Fruit fly (Drosophila melanogaster) whole organism, wandering third instar larva: ENCODE results near the gene CG12592.

ENCODE experiments used
- Abd-B ChIP-seq: fragments of >200 bp; optimal IDR thresholded peaks from 2 replicates; lab custom pipeline; 2017; ENCODE audit warnings: missing biosample characterization, missing genetic modification characterization
- CG32264 ChIP-seq: fragments of 200-800 bp; sonication (Bioruptor generic); optimal IDR thresholded peaks from 2 replicates; lab custom pipeline; 2016; ENCODE audit warnings: missing biosample characterization, missing genetic modification characterization
- CG9705 ChIP-seq: fragments of 200-800 bp; sonication (Bioruptor generic); optimal IDR thresholded peaks from 2 replicates; lab custom pipeline; 2018; ENCODE audit warnings: missing biosample characterization, mild to moderate bottlenecking, missing genetic modification characterization
- CrebA ChIP-seq: fragments of 200-800 bp; sonication (Bioruptor generic); optimal IDR thresholded peaks from 2 replicates; lab custom pipeline; 2016; ENCODE audit warnings: missing biosample characterization, mild to moderate bottlenecking, missing genetic modification characterization, borderline replicate concordance
- Dfd ChIP-seq: fragments of >200 bp; optimal IDR thresholded peaks from 2 replicates; lab custom pipeline; 2017; ENCODE audit warnings: missing biosample characterization, missing genetic modification characterization
- Dif ChIP-seq: fragments of 200-275, 200-300 bp; sonication (Bioruptor generic); optimal IDR thresholded peaks from 2 replicates; lab custom pipeline; 2018; ENCODE audit warnings: missing biosample characterization, missing genetic modification characterization; ENCODE audit not compliant: partially characterized antibody
- GATAd ChIP-seq: sonication (Bioruptor generic); optimal IDR thresholded peaks from 2 replicates; lab custom pipeline; 2016; ENCODE audit warnings: missing biosample characterization, missing genetic modification characterization
- HLH106 ChIP-seq: fragments of 200-800 bp; optimal IDR thresholded peaks from 3 replicates; lab custom pipeline; 2019; ENCODE audit warnings: missing biosample characterization, mild to moderate bottlenecking, missing genetic modification characterization, moderate library complexity
- Hnf4 ChIP-seq: fragments of 200-800 bp; sonication (Bioruptor generic); optimal IDR thresholded peaks from 2 replicates; lab custom pipeline; 2016; ENCODE audit warnings: missing biosample characterization, mild to moderate bottlenecking, missing genetic modification characterization
- Hr78 ChIP-seq: fragments of >200 bp; optimal IDR thresholded peaks from 2 replicates; lab custom pipeline; 2017; ENCODE audit warnings: missing biosample characterization, missing genetic modification characterization
- Hr83 ChIP-seq: fragments of 200-300 bp; sonication (Bioruptor generic); optimal IDR thresholded peaks from 2 replicates; lab custom pipeline; 2016; ENCODE audit warnings: missing biosample characterization, mild to moderate bottlenecking, missing genetic modification characterization, moderate library complexity; ENCODE audit not compliant: poor library complexity, severe bottlenecking
- Jra ChIP-seq: sonication (Bioruptor generic); optimal IDR thresholded peaks from 2 replicates; lab custom pipeline; 2016; ENCODE audit warnings: missing biosample characterization, missing genetic modification characterization
- Mio ChIP-seq: sonication (Bioruptor generic); optimal IDR thresholded peaks from 2 replicates; lab custom pipeline; 2016; ENCODE audit warnings: missing biosample characterization, missing genetic modification characterization
- Myc ChIP-seq: fragments of >200 bp; optimal IDR thresholded peaks from 2 replicates; lab custom pipeline; 2017
- N ChIP-seq: fragments of >200 bp; optimal IDR thresholded peaks from 2 replicates; lab custom pipeline; 2018; ENCODE audit warnings: missing biosample characterization, missing external identifiers, missing genetic modification characterization
- OdsH ChIP-seq: fragments of 200-800 bp; sonication (Bioruptor generic); optimal IDR thresholded peaks from 2 replicates; lab custom pipeline; 2016; ENCODE audit warnings: missing biosample characterization, mild to moderate bottlenecking, missing genetic modification characterization
- Rel ChIP-seq, 2 experiments: fragments of 200-800 bp; sonication (Bioruptor generic) in 1 of 2; optimal IDR thresholded peaks; 2 replicates in 1 of 2; 3 replicates in 1 of 2; lab custom pipeline; 2016 to 2019; ENCODE audit warnings: mild to moderate bottlenecking in 2 of 2, missing biosample characterization in 2 of 2, missing genetic modification characterization in 2 of 2, moderate library complexity in 1 of 2
- Sp1 ChIP-seq: fragments of 200-800 bp; sonication (Bioruptor generic); optimal IDR thresholded peaks from 3 replicates; lab custom pipeline; 2019; ENCODE audit warnings: missing biosample characterization, mild to moderate bottlenecking, missing genetic modification characterization, moderate library complexity
- Vsx2 ChIP-seq: fragments of 200-300, 225-300 bp; sonication (Bioruptor generic); optimal IDR thresholded peaks from 2 replicates; lab custom pipeline; 2018; ENCODE audit warnings: missing biosample characterization, missing genetic modification characterization; ENCODE audit not compliant: partially characterized antibody
- br ChIP-seq: fragments of 200-800 bp; sonication (Bioruptor generic); optimal IDR thresholded peaks from 2 replicates; lab custom pipeline; 2016; ENCODE audit warnings: missing biosample characterization, missing genetic modification characterization
- brk ChIP-seq: fragments of 200-800 bp; sonication (Bioruptor generic); optimal IDR thresholded peaks from 2 replicates; lab custom pipeline; 2016; ENCODE audit warnings: missing biosample characterization, mild to moderate bottlenecking, missing genetic modification characterization
- dl ChIP-seq, 2 experiments: fragments of 175-275, 200-275 bp in 1 of 2; fragments of 200-275 bp in 1 of 2; sonication (Bioruptor generic); optimal IDR thresholded peaks; lab custom pipeline; 2018; ENCODE audit warnings: mild to moderate bottlenecking in 2 of 2, missing biosample characterization in 2 of 2, missing genetic modification characterization in 2 of 2, moderate library complexity in 2 of 2; ENCODE audit not compliant: partially characterized antibody in 2 of 2, insufficient read depth in 1 of 2
- dmrt93B ChIP-seq: fragments of 200-800 bp; sonication (Bioruptor generic); optimal IDR thresholded peaks from 2 replicates; lab custom pipeline; 2018; ENCODE audit warnings: missing biosample characterization, mild to moderate bottlenecking, missing genetic modification characterization
- dsf ChIP-seq: sonication (Bioruptor generic); optimal IDR thresholded peaks from 2 replicates; lab custom pipeline; 2016; ENCODE audit warnings: missing biosample characterization, missing genetic modification characterization, borderline replicate concordance
- ey ChIP-seq: fragments of 200-800 bp; sonication (Bioruptor generic); optimal IDR thresholded peaks from 2 replicates; lab custom pipeline; 2016; ENCODE audit warnings: missing biosample characterization, missing genetic modification characterization
- foxo ChIP-seq, 2 experiments: fragments of 200-800 bp; sonication (Bioruptor generic); optimal IDR thresholded peaks; 2 replicates in 1 of 2; 3 replicates in 1 of 2; lab custom pipeline; 2016 to 2017; ENCODE audit warnings: missing biosample characterization in 2 of 2, missing genetic modification characterization in 2 of 2
- fru ChIP-seq: fragments of 200-800 bp; sonication (Bioruptor generic); optimal IDR thresholded peaks from 3 replicates; lab custom pipeline; 2016; ENCODE audit warnings: missing biosample characterization, mild to moderate bottlenecking, missing genetic modification characterization
- h ChIP-seq: fragments of 200-800 bp; sonication (Bioruptor generic); optimal IDR thresholded peaks from 3 replicates; lab custom pipeline; 2016; ENCODE audit warnings: missing biosample characterization, mild to moderate bottlenecking, missing genetic modification characterization
- jim ChIP-seq: fragments of 175-275, 200-325 bp; sonication (Bioruptor generic); optimal IDR thresholded peaks from 2 replicates; lab custom pipeline; 2016; ENCODE audit warnings: missing biosample characterization, mild to moderate bottlenecking, missing genetic modification characterization
- lola ChIP-seq: fragments of >200 bp; optimal IDR thresholded peaks from 2 replicates; lab custom pipeline; 2017; ENCODE audit warnings: missing biosample characterization, missing genetic modification characterization
- pan ChIP-seq: fragments of >200 bp; optimal IDR thresholded peaks from 2 replicates; lab custom pipeline; 2017
- psq ChIP-seq: fragments of 200-800 bp; sonication (Bioruptor generic); optimal IDR thresholded peaks from 3 replicates; lab custom pipeline; 2017; ENCODE audit warnings: missing biosample characterization, mild to moderate bottlenecking, missing genetic modification characterization, moderate library complexity
- rgr ChIP-seq: fragments of 200-800 bp; sonication (Bioruptor generic); optimal IDR thresholded peaks from 3 replicates; lab custom pipeline; 2016; ENCODE audit warnings: missing biosample characterization, mild to moderate bottlenecking, missing genetic modification characterization
- sage ChIP-seq: fragments of 200-800 bp; sonication (Bioruptor generic); optimal IDR thresholded peaks from 2 replicates; lab custom pipeline; 2016; ENCODE audit warnings: missing biosample characterization, mild to moderate bottlenecking, missing genetic modification characterization
- sv ChIP-seq: fragments of 200-800 bp; sonication (Bioruptor generic); optimal IDR thresholded peaks from 3 replicates; lab custom pipeline; 2016; ENCODE audit warnings: missing biosample characterization, missing genetic modification characterization
- tai ChIP-seq: sonication (Bioruptor generic); optimal IDR thresholded peaks from 2 replicates; lab custom pipeline; 2016; ENCODE audit warnings: missing biosample characterization, missing genetic modification characterization
- usp ChIP-seq: fragments of >200 bp; optimal IDR thresholded peaks from 2 replicates; lab custom pipeline; 2017; ENCODE audit warnings: missing biosample characterization, missing genetic modification characterization
- woc ChIP-seq: sonication (Bioruptor generic); optimal IDR thresholded peaks from 2 replicates; lab custom pipeline; 2016; ENCODE audit warnings: missing biosample characterization, mild to moderate bottlenecking, missing genetic modification characterization

CG12592 gene

dm6 chr3R:10355840-10356562 is 17.9 kb downstream of the CG12592 start:
- TF ChIP-seq Vsx2 (GFP tag; lab: Kevin White, UChicago) (peak; percentile 35), Dif (peak; percentile 47), brk (GFP tag; lab: Kevin White, UChicago) (no peak), usp (GFP tag; lab: Kevin White, UChicago) (no peak), dl (GFP tag; optimal IDR thresholded peaks at IDR 0.05; lab: Kevin White, UChicago; ENCODE audit: insufficient read depth in 1 of 2, partially characterized antibody in 2 of 2) (peak in 1 of 2 experiments; percentile 41), lola (no peak), psq (peak; percentile 57)

DNA sequence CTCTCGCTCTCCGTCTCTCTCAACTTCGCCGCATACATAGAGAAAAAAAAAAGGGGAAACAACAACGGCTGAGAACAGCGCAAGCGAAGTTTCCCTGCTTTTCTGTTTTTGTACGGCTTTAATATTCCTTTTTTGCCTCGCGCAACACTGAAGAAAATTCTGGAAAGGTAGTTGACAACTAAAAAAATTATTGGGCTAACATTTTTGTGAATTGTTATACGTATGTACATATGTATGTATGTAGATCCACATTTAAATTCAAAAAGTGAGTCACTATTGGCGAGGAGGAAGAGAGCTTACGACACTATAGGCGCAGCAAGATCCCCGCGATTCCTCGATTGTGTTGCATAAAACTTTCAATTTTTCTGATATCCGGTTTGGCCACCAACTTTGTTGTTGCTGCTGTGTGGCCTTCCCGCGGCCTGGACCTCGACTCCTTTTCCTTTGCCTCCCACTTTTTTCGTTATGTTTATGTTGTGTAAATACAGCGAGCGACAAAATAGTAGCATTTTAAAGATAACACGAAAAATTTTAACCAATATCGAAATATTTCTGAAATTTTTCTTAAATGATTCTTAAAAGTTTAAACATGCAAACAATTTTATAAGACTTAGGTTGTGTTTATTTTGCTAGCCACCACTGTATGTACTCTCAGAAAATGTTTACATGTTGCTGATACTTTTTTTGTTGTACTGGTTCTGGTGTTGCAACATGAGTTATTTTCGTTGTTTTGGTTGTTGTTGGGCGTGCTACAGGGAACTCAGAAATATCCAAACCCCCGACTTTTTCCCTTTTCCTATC is 18.6 kb downstream of the CG12592 start:
- peak; percentile 32 for TF ChIP-seq CrebA
- peak; percentile 89 for TF ChIP-seq Rel (GFP tag; optimal IDR thresholded peaks at IDR 0.05; lab: Kevin White, UChicago)
- TF ChIP-seq Rel (tag; optimal IDR thresholded peaks at IDR 0.05; lab: Kevin White, UChicago): peak; percentile 75
- peak; percentile 95 for TF ChIP-seq h (GFP tag; lab: Kevin White, UChicago)
- peak; percentile 92 for TF ChIP-seq Hnf4 (GFP tag; lab: Kevin White, UChicago)
- peak; percentile 43 to 95 for TF ChIP-seq foxo (GFP tag; optimal IDR thresholded peaks at IDR 0.05; lab: Kevin White, UChicago)
- no peak for TF ChIP-seq Hr78 (GFP tag; lab: Kevin White, UChicago)
- TF ChIP-seq sv (GFP tag; lab: Kevin White, UChicago): peak; percentile 86
- TF ChIP-seq Jra: peak; percentile 88
- peak; percentile 96 for TF ChIP-seq fru (GFP tag; lab: Kevin White, UChicago)
- TF ChIP-seq dmrt93B (GFP tag; lab: Kevin White, UChicago): peak; percentile 78
- peak; percentile 95 for TF ChIP-seq ey (GFP tag; lab: Kevin White, UChicago)
- peak; percentile 97 for TF ChIP-seq woc
- TF ChIP-seq Myc (lab: Kevin White, UChicago): no peak
- peak; percentile 46 for TF ChIP-seq GATAd (GFP tag; lab: Kevin White, UChicago)
- TF ChIP-seq psq: peak; percentile 94
- TF ChIP-seq CG9705 (GFP tag; lab: Kevin White, UChicago): peak; percentile 92
- TF ChIP-seq tai (GFP tag; lab: Kevin White, UChicago): no peak
- TF ChIP-seq rgr: peak; percentile 93
- TF ChIP-seq OdsH: peak; percentile 94
- peak; percentile 96 for TF ChIP-seq Sp1
- no peak for TF ChIP-seq jim (GFP tag; lab: Kevin White, UChicago)
- TF ChIP-seq Abd-B: no peak
- TF ChIP-seq N (GFP tag; lab: Kevin White, UChicago): no peak
- TF ChIP-seq Dif: no peak
- TF ChIP-seq CG32264 (GFP tag; lab: Kevin White, UChicago): peak; percentile 54
- TF ChIP-seq pan (lab: Kevin White, UChicago): no peak
- TF ChIP-seq dsf (GFP tag; lab: Kevin White, UChicago): peak; percentile 66
- TF ChIP-seq Dfd: peak; percentile 9
- TF ChIP-seq sage (GFP tag; lab: Kevin White, UChicago): peak; percentile 87
- peak; percentile 94 for TF ChIP-seq HLH106 (tag; lab: Kevin White, UChicago)
- peak; percentile 8 for TF ChIP-seq Hr83
- TF ChIP-seq br (GFP tag; lab: Kevin White, UChicago): peak; percentile 93
- peak; percentile 75 for TF ChIP-seq brk (GFP tag; lab: Kevin White, UChicago)
- TF ChIP-seq Mio: peak; percentile 47
